Worm (Caenorhabditis elegans) whole organism, midembryonic: ENCODE measurements around the gene sru-9.

ENCODE experiments used
- flt-1 ChIP-seq: fragments of 200-800 bp; sonication (Bioruptor generic); IDR thresholded peaks from 2 replicates; pipeline ENCODE4 v1.3.6; 2022; ENCODE audit warnings: missing genetic modification characterization, missing compliant biosample characterization
- med-1 ChIP-seq: sonication (generic microtip); optimal IDR thresholded peaks from 2 replicates; lab custom pipeline; 2017; ENCODE audit warnings: missing genetic modification characterization, mild to moderate bottlenecking, missing compliant biosample characterization, antibody characterized with exemption, missing genetic modification reagents; ENCODE audit not compliant: insufficient read depth
- ztf-29 ChIP-seq: fragments of 200-800 bp; sonication (Bioruptor generic); IDR thresholded peaks from 2 replicates; pipeline ENCODE4 v1.3.6; 2022; ENCODE audit warnings: missing genetic modification reagents, missing genetic modification characterization, missing compliant biosample characterization

DNA sequence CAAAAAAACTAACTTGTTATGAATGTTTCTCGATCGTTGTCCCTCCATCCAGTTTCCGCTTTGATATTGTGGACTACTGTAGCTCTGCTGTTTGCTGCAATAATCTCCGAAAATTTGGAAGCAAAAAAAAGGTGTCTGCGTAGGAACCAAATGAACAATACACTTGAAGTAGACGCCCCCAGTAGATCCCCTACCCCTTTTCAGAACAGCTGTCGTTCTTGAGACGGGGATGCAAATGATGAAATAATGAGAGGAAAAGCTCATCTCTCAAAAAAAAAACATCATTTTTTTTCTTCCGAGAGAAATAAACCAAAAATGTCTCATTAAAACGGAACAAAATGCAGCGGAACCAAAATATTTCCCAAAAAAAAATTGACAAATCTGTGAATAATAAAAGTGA lies 31.4 kb upstream of the sru-9 start:
- no peak for TF ChIP-seq flt-1 (GFP tag; lab: Robert Waterston, UW)
- no peak for TF ChIP-seq ztf-29 (GFP tag; lab: Robert Waterston, UW)
- no peak for TF ChIP-seq med-1 (GFP tag; lab: Kevin White, UChicago)
